Fruit fly (Drosophila melanogaster) whole organism, embryonic: ENCODE measurements around the gene Nepl4.

Source experiments
- Atf3 ChIP-seq: fragments of 200-800 bp; sonication (Bioruptor generic); optimal IDR thresholded peaks from 3 replicates; lab custom pipeline; 2016; ENCODE audit warnings: missing biosample characterization, missing genetic modification characterization
- CG10147 ChIP-seq: fragments of 200-800 bp; sonication (Bioruptor generic); optimal IDR thresholded peaks from 2 replicates; lab custom pipeline; 2019; ENCODE audit warnings: missing biosample characterization, mild to moderate bottlenecking, missing genetic modification characterization, moderate library complexity
- CG10274 ChIP-seq: fragments of 200-800 bp; sonication (Bioruptor generic); optimal IDR thresholded peaks from 3 replicates; lab custom pipeline; 2017; ENCODE audit warnings: missing biosample characterization, mild to moderate bottlenecking, missing genetic modification characterization
- CG12155 ChIP-seq: fragments of 200-800 bp; sonication (Bioruptor generic); optimal IDR thresholded peaks from 3 replicates; lab custom pipeline; 2016; ENCODE audit warnings: missing biosample characterization, missing genetic modification characterization
- CG12236 ChIP-seq: fragments of 200-800 bp; sonication (Bioruptor generic); optimal IDR thresholded peaks from 2 replicates; lab custom pipeline; 2016; ENCODE audit warnings: missing biosample characterization, missing genetic modification characterization
- CG13287 ChIP-seq: fragments of 200-800 bp; sonication (Bioruptor generic); IDR thresholded peaks from 2 replicates; pipeline ENCODE4 v1.3.6; 2022; ENCODE audit warnings: missing biosample characterization, missing genetic modification characterization; ENCODE audit not compliant: partially characterized antibody
- CG14965 ChIP-seq: fragments of 200-800 bp; sonication (Bioruptor generic); optimal IDR thresholded peaks from 2 replicates; lab custom pipeline; 2016; ENCODE audit warnings: missing biosample characterization, missing genetic modification characterization, borderline replicate concordance
- CG1529 ChIP-seq: fragments of 200-800 bp; sonication (Bioruptor generic); optimal IDR thresholded peaks from 3 replicates; lab custom pipeline; 2018; ENCODE audit warnings: missing biosample characterization, missing genetic modification characterization
- CG15514 ChIP-seq: fragments of 200-800 bp; sonication (Bioruptor generic); optimal IDR thresholded peaks from 3 replicates; lab custom pipeline; 2017; ENCODE audit warnings: missing biosample characterization, missing genetic modification characterization, mild to moderate bottlenecking, moderate library complexity, missing genetic modification reagents
- CG15601 ChIP-seq: fragments of 200-800 bp; sonication (Bioruptor generic); optimal IDR thresholded peaks from 3 replicates; lab custom pipeline; 2019; ENCODE audit warnings: missing biosample characterization, mild to moderate bottlenecking, missing genetic modification characterization, moderate library complexity
- CG30431 ChIP-seq: fragments of 200-800 bp; sonication (Bioruptor generic); optimal IDR thresholded peaks from 2 replicates; lab custom pipeline; 2017; ENCODE audit warnings: missing biosample characterization, missing genetic modification characterization
- CG34422 ChIP-seq: fragments of 200-800 bp; sonication (Bioruptor generic); IDR thresholded peaks from 3 replicates; pipeline ENCODE4 v1.3.6; 2022; ENCODE audit warnings: missing biosample characterization, missing genetic modification characterization
- CG42726 ChIP-seq: fragments of 200-800 bp; sonication (Bioruptor generic); IDR thresholded peaks from 2 replicates; pipeline ENCODE4 v1.3.6; 2022; ENCODE audit warnings: missing biosample characterization, missing genetic modification characterization; ENCODE audit not compliant: partially characterized antibody
- CG43689 ChIP-seq: fragments of 200-800 bp; sonication (Bioruptor generic); IDR thresholded peaks from 2 replicates; pipeline ENCODE4 v1.3.6; 2022; ENCODE audit warnings: missing biosample characterization, missing genetic modification characterization
- CG4707 ChIP-seq: fragments of 200-800 bp; sonication (Bioruptor generic); optimal IDR thresholded peaks from 2 replicates; lab custom pipeline; 2018; ENCODE audit warnings: missing biosample characterization, mild to moderate bottlenecking, missing genetic modification characterization, moderate library complexity
- CG6254 ChIP-seq: fragments of 200-800 bp; sonication (Bioruptor generic); optimal IDR thresholded peaks from 3 replicates; lab custom pipeline; 2017; ENCODE audit warnings: mild to moderate bottlenecking, missing biosample characterization, missing genetic modification reagents, missing genetic modification characterization
- CG6791 ChIP-seq: fragments of 200-800 bp; sonication (Bioruptor generic); IDR thresholded peaks from 3 replicates; pipeline ENCODE4 v1.3.6; 2022; ENCODE audit warnings: missing biosample characterization, missing genetic modification characterization; ENCODE audit not compliant: partially characterized antibody
- CG6813 ChIP-seq: fragments of 200-800 bp; sonication (Bioruptor generic); optimal IDR thresholded peaks from 2 replicates; lab custom pipeline; 2017; ENCODE audit warnings: missing biosample characterization, missing genetic modification characterization, mild to moderate bottlenecking, moderate library complexity, missing genetic modification reagents
- CG7372 ChIP-seq: fragments of 200-800 bp; sonication (Bioruptor generic); IDR thresholded peaks from 2 replicates; pipeline ENCODE4 v1.3.6; 2022; ENCODE audit warnings: missing biosample characterization, missing genetic modification characterization
- CG7839 ChIP-seq: fragments of 200-800 bp; sonication (Bioruptor generic); optimal IDR thresholded peaks from 3 replicates; lab custom pipeline; 2018; ENCODE audit warnings: missing biosample characterization, mild to moderate bottlenecking, missing genetic modification characterization, moderate library complexity
- CG9817 ChIP-seq: fragments of 200-800 bp; sonication (Bioruptor generic); optimal IDR thresholded peaks from 2 replicates; lab custom pipeline; 2018; ENCODE audit warnings: missing biosample characterization, mild to moderate bottlenecking, missing genetic modification characterization, moderate library complexity
- Camta ChIP-seq: fragments of 200-800 bp; sonication (Bioruptor generic); optimal IDR thresholded peaks from 2 replicates; lab custom pipeline; 2016; ENCODE audit warnings: missing biosample characterization, missing genetic modification characterization
- D ChIP-seq, 2 experiments: fragments of 200-800 bp in 1 of 2; fragments of >200 bp in 1 of 2; sonication (Bioruptor generic) in 1 of 2; optimal IDR thresholded peaks; 2 replicates in 1 of 2; 3 replicates in 1 of 2; lab custom pipeline; 2017; ENCODE audit warnings: mild to moderate bottlenecking in 1 of 2, missing biosample characterization in 1 of 2, missing genetic modification characterization in 1 of 2, missing genetic modification reagents in 1 of 2
- Hmx ChIP-seq: fragments of 200-800 bp; sonication (Bioruptor generic); optimal IDR thresholded peaks from 2 replicates; lab custom pipeline; 2016; ENCODE audit warnings: missing biosample characterization, missing genetic modification characterization
- Hr78 ChIP-seq, 2 experiments: fragments of 200-800 bp in 1 of 2; fragments of >200 bp in 1 of 2; sonication (Bioruptor generic) in 1 of 2; optimal IDR thresholded peaks; 2 replicates each; lab custom pipeline; 2017 to 2019; ENCODE audit warnings: missing biosample characterization in 2 of 2, missing genetic modification characterization in 2 of 2, mild to moderate bottlenecking in 1 of 2, moderate library complexity in 1 of 2
- Hsf ChIP-seq: fragments of 200-800 bp; sonication (Bioruptor generic); optimal IDR thresholded peaks from 3 replicates; lab custom pipeline; 2016; ENCODE audit warnings: missing biosample characterization, missing genetic modification characterization
- Lpt ChIP-seq: fragments of >200 bp; optimal IDR thresholded peaks from 2 replicates; lab custom pipeline; 2018; ENCODE audit warnings: missing biosample characterization, missing genetic modification characterization
- Med ChIP-seq: fragments of 200-800 bp; sonication (Bioruptor generic); peaks from one replicate; lab custom pipeline; 2016; ENCODE audit warnings: missing biosample characterization, missing genetic modification characterization, mild to moderate bottlenecking, inconsistent platforms, moderate library complexity
- br ChIP-seq: fragments of >200 bp; optimal IDR thresholded peaks from 2 replicates; lab custom pipeline; 2017
- crol ChIP-seq: fragments of 200-800 bp; sonication (Bioruptor generic); IDR thresholded peaks from 2 replicates; pipeline ENCODE4 v1.3.6; 2022; ENCODE audit warnings: missing biosample characterization, missing genetic modification characterization
- dm ChIP-seq: fragments of 200-800 bp; sonication (Bioruptor generic); optimal IDR thresholded peaks from 3 replicates; lab custom pipeline; 2016; ENCODE audit warnings: missing biosample characterization, missing genetic modification characterization
- ewg ChIP-seq: fragments of 200-800 bp; sonication (Bioruptor generic); optimal IDR thresholded peaks from 3 replicates; lab custom pipeline; 2017; ENCODE audit warnings: mild to moderate bottlenecking, missing biosample characterization, missing genetic modification reagents, missing genetic modification characterization
- gcm2 ChIP-seq: fragments of 200-800 bp; sonication (Bioruptor generic); optimal IDR thresholded peaks from 2 replicates; lab custom pipeline; 2016; ENCODE audit warnings: missing biosample characterization, missing genetic modification characterization
- gem ChIP-seq: fragments of 200-800 bp; sonication (Bioruptor generic); optimal IDR thresholded peaks from 2 replicates; lab custom pipeline; 2019; ENCODE audit warnings: missing biosample characterization, mild to moderate bottlenecking, missing genetic modification characterization, moderate library complexity
- hbn ChIP-seq: fragments of 200-800 bp; sonication (Bioruptor generic); IDR thresholded peaks from 2 replicates; pipeline ENCODE4 v1.3.6; 2022; ENCODE audit warnings: missing biosample characterization, missing genetic modification characterization; ENCODE audit not compliant: partially characterized antibody
- lab ChIP-seq: fragments of 200-800 bp; sonication (Bioruptor generic); optimal IDR thresholded peaks from 3 replicates; lab custom pipeline; 2017; ENCODE audit warnings: missing biosample characterization, missing genetic modification characterization, mild to moderate bottlenecking, moderate library complexity, missing genetic modification reagents
- org-1 ChIP-seq: fragments of 200-800 bp; sonication (Bioruptor generic); optimal IDR thresholded peaks from 2 replicates; lab custom pipeline; 2017; ENCODE audit warnings: missing biosample characterization, missing genetic modification characterization
- pb ChIP-seq: fragments of 200-800 bp; sonication (Bioruptor generic); optimal IDR thresholded peaks from 3 replicates; lab custom pipeline; 2016; ENCODE audit warnings: missing biosample characterization, missing genetic modification characterization
- salm ChIP-seq: fragments of 200-800 bp; sonication (Bioruptor generic); optimal IDR thresholded peaks from 2 replicates; lab custom pipeline; 2018; ENCODE audit warnings: missing biosample characterization, mild to moderate bottlenecking, missing genetic modification characterization
- sens ChIP-seq: fragments of 200-800 bp; sonication (Bioruptor generic); peaks from one replicate; lab custom pipeline; 2016; ENCODE audit warnings: missing biosample characterization, missing genetic modification characterization
- shn ChIP-seq: fragments of 200-800 bp; sonication (Bioruptor generic); optimal IDR thresholded peaks from 3 replicates; lab custom pipeline; 2016; ENCODE audit warnings: missing biosample characterization, missing genetic modification characterization
- slou ChIP-seq: fragments of 200-800 bp; sonication (Bioruptor generic); optimal IDR thresholded peaks from 3 replicates; lab custom pipeline; 2016; ENCODE audit warnings: missing biosample characterization, missing genetic modification characterization
- so ChIP-seq: fragments of 200-800 bp; sonication (Bioruptor generic); IDR thresholded peaks from 3 replicates; pipeline ENCODE4 v1.3.6; 2022; ENCODE audit warnings: missing biosample characterization, missing genetic modification characterization
- ssp ChIP-seq: fragments of 200-800 bp; sonication (Bioruptor generic); IDR thresholded peaks from 2 replicates; pipeline ENCODE4 v1.3.6; 2022; ENCODE audit warnings: missing biosample characterization, missing genetic modification characterization
- stc ChIP-seq: fragments of 200-800 bp; sonication (Bioruptor generic); IDR thresholded peaks from 2 replicates; pipeline ENCODE4 v1.3.6; 2022; ENCODE audit warnings: missing biosample characterization, missing genetic modification characterization
- tx ChIP-seq: fragments of 200-800 bp; sonication (Bioruptor generic); optimal IDR thresholded peaks from 2 replicates; lab custom pipeline; 2016; ENCODE audit warnings: missing biosample characterization, missing genetic modification characterization
- usp ChIP-seq: fragments of >200 bp; optimal IDR thresholded peaks from 2 replicates; lab custom pipeline; 2017; ENCODE audit warnings: missing biosample characterization, missing genetic modification characterization
- vvl ChIP-seq: fragments of 200-800 bp; sonication (Bioruptor generic); IDR thresholded peaks from 2 replicates; pipeline ENCODE4 v1.3.6; 2022; ENCODE audit warnings: missing biosample characterization, missing genetic modification characterization
- z ChIP-seq: fragments of 200-800 bp; sonication (Bioruptor generic); IDR thresholded peaks from 3 replicates; pipeline ENCODE4 v1.3.6; 2022; ENCODE audit warnings: missing biosample characterization, missing genetic modification characterization
- zf30C ChIP-seq: fragments of 200-800 bp; sonication (Bioruptor generic); optimal IDR thresholded peaks from 3 replicates; lab custom pipeline; 2018; ENCODE audit warnings: missing biosample characterization, mild to moderate bottlenecking, missing genetic modification characterization
- zfh1 ChIP-seq: fragments of 200-800 bp; sonication (Bioruptor generic); IDR thresholded peaks from 3 replicates; pipeline ENCODE4 v1.3.6; 2022; ENCODE audit warnings: missing biosample characterization, missing genetic modification characterization

The Nepl4 gene

dm6 chr2L:6351809-6352182, 15.9 kb upstream of the Nepl4 start (continued):
- TF ChIP-seq shn (GFP tag; lab: Kevin White, UChicago) (peak; percentile 69), CG6254 (no peak), CG6791 (no peak), so (peak; percentile 79; the same call in 1 of the 3 replicates), CG43689 (GFP tag; lab: Robert Waterston, UW) (peak; percentile 69), stc (GFP tag; lab: Robert Waterston, UW) (peak; percentile 77), Camta (GFP tag; lab: Kevin White, UChicago) (peak; percentile 64), gem (tag; lab: Kevin White, UChicago) (peak; percentile 92), dm (GFP tag; lab: Kevin White, UChicago) (peak; percentile 57), sens (GFP tag; lab: Kevin White, UChicago) (peak; percentile 94), salm (peak; percentile 42), zfh1 (GFP tag; lab: Robert Waterston, UW) (0 out of 3 replicates have a peak, but pooled peaks have one; percentile 47), tx (peak; percentile 74), CG9817 (tag; lab: Kevin White, UChicago) (peak; percentile 94), Med (GFP tag; lab: Kevin White, UChicago) (peak; percentile 95), CG10274 (GFP tag; lab: Kevin White, UChicago) (peak; percentile 64), CG10147 (GFP tag; lab: Kevin White, UChicago) (peak; percentile 84), Hmx (GFP tag; lab: Kevin White, UChicago) (peak; percentile 78), D (optimal IDR thresholded peaks at IDR 0.05; lab: Kevin White, UChicago) (no peak), D (GFP tag; optimal IDR thresholded peaks at IDR 0.05; lab: Kevin White, UChicago) (peak; percentile 63), lab (peak; percentile 93), CG12155 (GFP tag; lab: Kevin White, UChicago) (peak; percentile 77), vvl (peak; percentile 85), CG6813 (GFP tag; lab: Kevin White, UChicago) (peak; percentile 69), CG7372 (GFP tag; lab: Robert Waterston, UW) (peak; percentile 89), usp (GFP tag; lab: Kevin White, UChicago) (no peak), CG15601 (peak; percentile 46), gcm2 (GFP tag; lab: Kevin White, UChicago) (no peak), pb (GFP tag; lab: Kevin White, UChicago) (peak; percentile 54), slou (GFP tag; lab: Kevin White, UChicago) (peak; percentile 80), Hr78 (GFP tag; optimal IDR thresholded peaks at IDR 0.05; lab: Kevin White, UChicago) (peak in 1 of 2 experiments; percentile 60), CG1529 (peak; percentile 21), ssp (GFP tag; lab: Robert Waterston, UW) (peak; percentile 81), CG14965 (no peak), CG4707 (GFP tag; lab: Kevin White, UChicago) (no peak), z (GFP tag; lab: Robert Waterston, UW) (no peak), CG30431 (GFP tag; lab: Kevin White, UChicago) (peak; percentile 48), Hsf (GFP tag; lab: Kevin White, UChicago) (peak; percentile 80), CG7839 (peak; percentile 95), zf30C (GFP tag; lab: Kevin White, UChicago) (no peak), br (lab: Kevin White, UChicago) (no peak), CG12236 (GFP tag; lab: Kevin White, UChicago) (peak; percentile 29), org-1 (GFP tag; lab: Kevin White, UChicago) (peak; percentile 78), CG13287 (GFP tag; lab: Robert Waterston, UW) (no peak), hbn (GFP tag; lab: Robert Waterston, UW) (no peak), CG42726 (GFP tag; lab: Robert Waterston, UW) (no peak), CG34422 (GFP tag; lab: Robert Waterston, UW) (peak; percentile 87), CG15514 (GFP tag; lab: Kevin White, UChicago) (peak; percentile 73), ewg (GFP tag; lab: Kevin White, UChicago) (peak; percentile 49), Lpt (GFP tag; lab: Kevin White, UChicago) (no peak), Atf3 (GFP tag; lab: Kevin White, UChicago) (peak; percentile 56), crol (GFP tag; lab: Robert Waterston, UW) (no peak)
